Worm (Caenorhabditis elegans) whole organism, L3 larva: ENCODE measurements around the gene C06E7.4.

Experiments
- ama-1 ChIP-seq: fragments of 150-350 bp; optimal IDR thresholded peaks from 2 replicates; lab custom pipeline; 2018
- ceh-16 ChIP-seq: sonication (generic microtip); optimal IDR thresholded peaks from 2 replicates; lab custom pipeline; 2017; ENCODE audit warnings: missing biosample characterization, missing genetic modification characterization
- ceh-28 ChIP-seq: fragments of 150-350 bp; optimal IDR thresholded peaks from 2 replicates; lab custom pipeline; 2014; ENCODE audit warnings: missing biosample characterization, missing genetic modification reagents, missing genetic modification characterization
- elt-2 ChIP-seq: sonication (generic microtip); optimal IDR thresholded peaks from 2 replicates; lab custom pipeline; 2016; ENCODE audit warnings: missing genetic modification reagents, mild to moderate bottlenecking, missing genetic modification characterization, missing compliant biosample characterization
- elt-3 ChIP-seq, 3 experiments: fragments of 150-350 bp in 1 of 3; sonication (generic microtip) in 2 of 3; optimal IDR thresholded peaks; 2 replicates in 2 of 3; 4 replicates in 1 of 3; lab custom pipeline; 2014 to 2017; ENCODE audit warnings: missing biosample characterization in 3 of 3, missing genetic modification characterization in 3 of 3
- fkh-10 ChIP-seq: sonication (generic microtip); optimal IDR thresholded peaks from 2 replicates; lab custom pipeline; 2017; ENCODE audit warnings: missing biosample characterization, missing genetic modification reagents, missing genetic modification characterization
- nhr-28 ChIP-seq: fragments of 150-350 bp; optimal IDR thresholded peaks from 2 replicates; lab custom pipeline; 2014; ENCODE audit warnings: missing biosample characterization, missing genetic modification characterization
- nhr-67 ChIP-seq: fragments of 150-350 bp; optimal IDR thresholded peaks from 2 replicates; lab custom pipeline; 2014; ENCODE audit warnings: missing biosample characterization, missing genetic modification characterization
- nhr-76 ChIP-seq: fragments of 150-350 bp; sonication (generic microtip); optimal IDR thresholded peaks from 5 replicates; lab custom pipeline; 2014; ENCODE audit warnings: missing biosample characterization, missing genetic modification characterization
- skn-1 ChIP-seq: fragments of 150-350 bp; optimal IDR thresholded peaks from 2 replicates; lab custom pipeline; 2014; ENCODE audit warnings: missing biosample characterization, missing genetic modification characterization
- unc-62 ChIP-seq: fragments of 150-350 bp; sonication (generic microtip); optimal IDR thresholded peaks from 4 replicates; lab custom pipeline; 2014; ENCODE audit warnings: missing biosample characterization, missing genetic modification reagents, missing genetic modification characterization
- zag-1 ChIP-seq: fragments of 150-350 bp; optimal IDR thresholded peaks from 2 replicates; lab custom pipeline; 2014; ENCODE audit warnings: missing biosample characterization, missing genetic modification characterization
- ztf-4 ChIP-seq: fragments of 150-350 bp; optimal IDR thresholded peaks from 2 replicates; lab custom pipeline; 2014; ENCODE audit warnings: missing biosample characterization, missing genetic modification characterization

DNA sequence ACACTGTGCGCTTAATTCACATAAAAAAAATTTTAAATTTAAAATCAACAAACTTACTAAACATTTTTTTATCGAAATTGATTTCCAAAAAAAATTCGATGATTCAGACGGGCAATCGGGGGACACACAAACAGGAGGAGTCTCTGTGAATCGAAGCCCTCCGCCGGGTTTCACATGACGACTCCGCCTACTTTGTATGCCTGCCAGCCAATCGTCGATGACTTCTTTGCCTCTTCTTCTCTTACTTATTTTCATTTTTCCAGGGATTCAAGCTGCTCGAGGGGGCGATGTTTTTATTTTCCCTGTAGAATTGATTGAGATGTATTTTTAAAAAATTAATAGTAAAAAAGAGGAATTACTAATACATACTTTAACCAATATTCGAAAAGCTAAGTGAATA lies 52.9 kb downstream of the C06E7.4 start, which contains the start of gene lntl-1:
- TF ChIP-seq ztf-4 (no peak), elt-3 (tag; optimal IDR thresholded peaks at IDR 0.05; lab: Kevin White, UChicago) (no peak), fkh-10 (GFP tag; lab: Kevin White, UChicago) (no peak), nhr-76 (no peak), ceh-16 (tag; lab: Kevin White, UChicago) (no peak), elt-2 (tag; lab: Kevin White, UChicago) (no peak), skn-1 (tag; lab: Kevin White, UChicago) (no peak), nhr-67 (tag; lab: Kevin White, UChicago) (no peak), ama-1 (lab: Kevin White, UChicago) (no peak), ceh-28 (tag; lab: Kevin White, UChicago) (no peak), zag-1 (tag; lab: Kevin White, UChicago) (no peak), nhr-28 (tag; lab: Kevin White, UChicago) (no peak), unc-62 (GFP tag; lab: Kevin White, UChicago) (no peak)
